Worm (Caenorhabditis elegans) whole organism, midembryonic: ENCODE data around the gene R102.8.

Experiments used
- T22C8.4 ChIP-seq: fragments of 200-800 bp; sonication (Bioruptor generic); IDR thresholded peaks from 2 replicates; pipeline ENCODE4 v1.3.6; 2022; ENCODE audit warnings: missing genetic modification characterization, missing compliant biosample characterization
- flt-1 ChIP-seq: fragments of 200-800 bp; sonication (Bioruptor generic); IDR thresholded peaks from 2 replicates; pipeline ENCODE4 v1.3.6; 2022; ENCODE audit warnings: missing genetic modification characterization, missing compliant biosample characterization
- ref-1 ChIP-seq: fragments of 200-800 bp; sonication (Bioruptor generic); conservative IDR thresholded peaks from 2 replicates; pipeline ENCODE4 v1.3.6; 2022; ENCODE audit warnings: missing genetic modification reagents, missing genetic modification characterization, missing compliant biosample characterization
- tab-1 ChIP-seq: fragments of 200-800 bp; sonication (Bioruptor generic); IDR thresholded peaks from 2 replicates; pipeline ENCODE4 v1.3.6; 2022; ENCODE audit warnings: missing genetic modification characterization, missing compliant biosample characterization
- ztf-23 ChIP-seq: fragments of 200-800 bp; sonication (Bioruptor generic); IDR thresholded peaks from 2 replicates; pipeline ENCODE4 v1.3.6; 2022; ENCODE audit warnings: missing genetic modification reagents, missing genetic modification characterization, missing compliant biosample characterization
- ztf-29 ChIP-seq: fragments of 200-800 bp; sonication (Bioruptor generic); IDR thresholded peaks from 2 replicates; pipeline ENCODE4 v1.3.6; 2022; ENCODE audit warnings: missing genetic modification reagents, missing genetic modification characterization, missing compliant biosample characterization

- TF ChIP-seq tab-1 (no peak), flt-1 (no peak), T22C8.4 (GFP tag; lab: Robert Waterston, UW) (peak; percentile 68), ref-1 (no peak), ztf-29 (no peak), ztf-23 (GFP tag; lab: Robert Waterston, UW) (no peak)
Measured at ce11 chrIV:10734527-10735436, 44.7 kb upstream of the R102.8 start, which contains the start of the genes orc-5 and cyb-1.
